Fruit fly (Drosophila melanogaster) whole organism, embryonic: ENCODE results near the gene CG45049.
A peak's percentile ranks its signal among the peaks of the same experiment; 100 is the strongest.

Experiments
- Abd-B ChIP-seq: fragments of 200-800 bp; sonication (Bioruptor generic); optimal IDR thresholded peaks from 2 replicates; lab custom pipeline; 2018; ENCODE audit warnings: missing biosample characterization, mild to moderate bottlenecking, missing genetic modification characterization, moderate library complexity
- Bgb ChIP-seq: fragments of 200-800 bp; sonication (Bioruptor generic); IDR thresholded peaks from 2 replicates; pipeline ENCODE4 v1.3.6; 2022; ENCODE audit warnings: missing biosample characterization, missing genetic modification characterization; ENCODE audit not compliant: partially characterized antibody
- CG11093 ChIP-seq: fragments of 200-800 bp; sonication (Bioruptor generic); IDR thresholded peaks from 3 replicates; pipeline ENCODE4 v1.3.6; 2022; ENCODE audit warnings: missing biosample characterization, missing genetic modification characterization
- CG11560 ChIP-seq: fragments of 200-800 bp; sonication (Bioruptor generic); IDR thresholded peaks from 3 replicates; pipeline ENCODE4 v1.3.6; 2022; ENCODE audit warnings: missing biosample characterization, missing genetic modification characterization
- CG11696 ChIP-seq: fragments of 200-800 bp; sonication (Bioruptor generic); IDR thresholded peaks from 2 replicates; pipeline ENCODE4 v1.3.6; 2022; ENCODE audit warnings: missing biosample characterization, missing genetic modification characterization
- CG11723 ChIP-seq: fragments of 200-800 bp; sonication (Bioruptor generic); optimal IDR thresholded peaks from 2 replicates; lab custom pipeline; 2017; ENCODE audit warnings: missing biosample characterization, mild to moderate bottlenecking, missing genetic modification characterization
- CG12219 ChIP-seq: fragments of 200-800 bp; sonication (Bioruptor generic); optimal IDR thresholded peaks from 3 replicates; lab custom pipeline; 2018; ENCODE audit warnings: missing biosample characterization, mild to moderate bottlenecking, missing genetic modification characterization
- CG18599 ChIP-seq: fragments of 200-800 bp; sonication (Bioruptor generic); optimal IDR thresholded peaks from 3 replicates; lab custom pipeline; 2017; ENCODE audit warnings: missing biosample characterization, missing genetic modification characterization, mild to moderate bottlenecking, moderate library complexity, missing genetic modification reagents
- CG2678 ChIP-seq: fragments of 200-800 bp; sonication (Bioruptor generic); optimal IDR thresholded peaks from 3 replicates; lab custom pipeline; 2019; ENCODE audit warnings: missing biosample characterization, mild to moderate bottlenecking, missing genetic modification characterization, moderate library complexity
- CG30020 ChIP-seq: fragments of 200-800 bp; optimal IDR thresholded peaks from 2 replicates; lab custom pipeline; 2019; ENCODE audit warnings: missing biosample characterization, mild to moderate bottlenecking, missing genetic modification characterization, moderate library complexity
- CG30403 ChIP-seq: fragments of 200-800 bp; sonication (Bioruptor generic); optimal IDR thresholded peaks from 3 replicates; lab custom pipeline; 2016; ENCODE audit warnings: missing biosample characterization, missing genetic modification characterization
- CG32532 ChIP-seq: fragments of 200-800 bp; sonication (Bioruptor generic); IDR thresholded peaks from 2 replicates; pipeline ENCODE4 v1.3.6; 2022; ENCODE audit warnings: missing biosample characterization, missing genetic modification characterization
- CG32767 ChIP-seq: fragments of 200-800 bp; sonication (Bioruptor generic); IDR thresholded peaks from 2 replicates; pipeline ENCODE4 v1.3.6; 2022; ENCODE audit warnings: missing biosample characterization, missing genetic modification characterization
- CG34376 ChIP-seq: fragments of 200-800 bp; sonication (Bioruptor generic); optimal IDR thresholded peaks from 2 replicates; lab custom pipeline; 2018; ENCODE audit warnings: missing biosample characterization, mild to moderate bottlenecking, missing genetic modification characterization
- CG6254 ChIP-seq: fragments of 200-800 bp; sonication (Bioruptor generic); optimal IDR thresholded peaks from 3 replicates; lab custom pipeline; 2017; ENCODE audit warnings: mild to moderate bottlenecking, missing biosample characterization, missing genetic modification reagents, missing genetic modification characterization
- CG6791 ChIP-seq: fragments of 200-800 bp; sonication (Bioruptor generic); IDR thresholded peaks from 3 replicates; pipeline ENCODE4 v1.3.6; 2022; ENCODE audit warnings: missing biosample characterization, missing genetic modification characterization; ENCODE audit not compliant: partially characterized antibody
- CG7987 ChIP-seq: fragments of 200-800 bp; sonication (Bioruptor generic); optimal IDR thresholded peaks from 2 replicates; lab custom pipeline; 2018; ENCODE audit warnings: missing biosample characterization, mild to moderate bottlenecking, missing genetic modification characterization, moderate library complexity
- CG8290 ChIP-seq, 3 experiments: fragments of 200-800 bp; sonication (Bioruptor generic); optimal IDR thresholded peaks; 2 replicates each; lab custom pipeline; 2016 to 2019; ENCODE audit warnings: missing biosample characterization in 3 of 3, missing genetic modification characterization in 3 of 3, mild to moderate bottlenecking in 2 of 3, moderate library complexity in 1 of 3
- CTCF ChIP-seq: fragments of 200-800 bp; sonication (Bioruptor generic); optimal IDR thresholded peaks from 2 replicates; lab custom pipeline; 2017; ENCODE audit warnings: missing biosample characterization, mild to moderate bottlenecking, missing genetic modification characterization, moderate library complexity
- Camta ChIP-seq: fragments of 200-800 bp; sonication (Bioruptor generic); optimal IDR thresholded peaks from 2 replicates; lab custom pipeline; 2016; ENCODE audit warnings: missing biosample characterization, missing genetic modification characterization
- CoRest ChIP-seq: fragments of 200-800 bp; sonication (Bioruptor generic); optimal IDR thresholded peaks from 3 replicates; lab custom pipeline; 2018; ENCODE audit warnings: missing biosample characterization, mild to moderate bottlenecking, missing genetic modification characterization, moderate library complexity
- Doc2 ChIP-seq: fragments of 200-800 bp; sonication (Bioruptor generic); IDR thresholded peaks from 2 replicates; pipeline ENCODE4 v1.3.6; 2022; ENCODE audit warnings: missing biosample characterization, missing genetic modification characterization
- Fer3 ChIP-seq: fragments of 200-800 bp; sonication (Bioruptor generic); optimal IDR thresholded peaks from 2 replicates; lab custom pipeline; 2018; ENCODE audit warnings: missing biosample characterization, mild to moderate bottlenecking, missing genetic modification characterization, moderate library complexity
- HLH4C ChIP-seq: fragments of 200-800 bp; sonication (Bioruptor generic); IDR thresholded peaks from 3 replicates; pipeline ENCODE4 v1.3.6; 2022; ENCODE audit warnings: missing biosample characterization, missing genetic modification characterization; ENCODE audit not compliant: partially characterized antibody
- Myb ChIP-seq: fragments of 200-800 bp; sonication (Bioruptor generic); optimal IDR thresholded peaks from 2 replicates; lab custom pipeline; 2016; ENCODE audit warnings: missing biosample characterization, missing genetic modification characterization
- NFAT ChIP-seq: fragments of 200-800 bp; sonication (Bioruptor generic); IDR thresholded peaks from 2 replicates; pipeline ENCODE4 v1.3.6; 2022; ENCODE audit warnings: missing biosample characterization, missing genetic modification characterization
- Scr ChIP-seq: fragments of 200-800 bp; sonication (Bioruptor generic); IDR thresholded peaks from 2 replicates; pipeline ENCODE4 v1.3.6; 2022; ENCODE audit warnings: missing biosample characterization, missing genetic modification characterization; ENCODE audit not compliant: partially characterized antibody
- Spps ChIP-seq: fragments of 200-800 bp; sonication (Bioruptor generic); optimal IDR thresholded peaks from 2 replicates; lab custom pipeline; 2018; ENCODE audit warnings: missing biosample characterization, mild to moderate bottlenecking, missing genetic modification characterization
- Taf1 ChIP-seq: fragments of 200-800 bp; sonication (Bioruptor generic); IDR thresholded peaks from 2 replicates; pipeline ENCODE4 v1.3.6; 2022; ENCODE audit warnings: missing biosample characterization, missing genetic modification characterization
- Vsx1 ChIP-seq: fragments of 200-800 bp; sonication (Bioruptor generic); optimal IDR thresholded peaks from 2 replicates; lab custom pipeline; 2017; ENCODE audit warnings: missing biosample characterization, mild to moderate bottlenecking, missing genetic modification characterization, missing genetic modification reagents
- Xrp1 ChIP-seq: fragments of 200-800 bp; sonication (Bioruptor generic); IDR thresholded peaks from 2 replicates; pipeline ENCODE4 v1.3.6; 2022; ENCODE audit warnings: missing biosample characterization, missing genetic modification characterization
- YL-1 ChIP-seq: fragments of 200-800 bp; sonication (Bioruptor generic); optimal IDR thresholded peaks from 3 replicates; lab custom pipeline; 2017; ENCODE audit warnings: missing biosample characterization, mild to moderate bottlenecking, missing genetic modification characterization
- az2 ChIP-seq: fragments of 200-800 bp; sonication (Bioruptor generic); optimal IDR thresholded peaks from 3 replicates; lab custom pipeline; 2016; ENCODE audit warnings: missing biosample characterization, missing genetic modification characterization
- croc ChIP-seq: fragments of 200-800 bp; sonication (Bioruptor generic); conservative IDR thresholded peaks from 3 replicates; pipeline ENCODE4 v1.3.6; 2022; ENCODE audit warnings: missing biosample characterization, missing genetic modification characterization
- crol ChIP-seq: fragments of 200-800 bp; sonication (Bioruptor generic); IDR thresholded peaks from 2 replicates; pipeline ENCODE4 v1.3.6; 2022; ENCODE audit warnings: missing biosample characterization, missing genetic modification characterization
- crp ChIP-seq, 2 experiments: fragments of 200-800 bp; sonication (Bioruptor generic); optimal IDR thresholded peaks; 2 replicates in 1 of 2; 3 replicates in 1 of 2; lab custom pipeline; 2017; ENCODE audit warnings: missing biosample characterization in 2 of 2, missing genetic modification characterization in 2 of 2, mild to moderate bottlenecking in 1 of 2, moderate library complexity in 1 of 2
- hth ChIP-seq: fragments of >200 bp; optimal IDR thresholded peaks from 2 replicates; lab custom pipeline; 2017; ENCODE audit warnings: inconsistent platforms
- jing ChIP-seq: fragments of 200-800 bp; sonication (Bioruptor generic); optimal IDR thresholded peaks from 2 replicates; lab custom pipeline; 2018; ENCODE audit warnings: missing biosample characterization, mild to moderate bottlenecking, missing genetic modification characterization
- kay ChIP-seq: fragments of 200-800 bp; sonication (Bioruptor generic); optimal IDR thresholded peaks from 2 replicates; lab custom pipeline; 2016; ENCODE audit warnings: missing biosample characterization, missing genetic modification characterization
- mld ChIP-seq: fragments of 200-800 bp; sonication (Bioruptor generic); IDR thresholded peaks from 3 replicates; pipeline ENCODE4 v1.3.6; 2022; ENCODE audit warnings: missing biosample characterization, missing genetic modification characterization; ENCODE audit not compliant: partially characterized antibody
- nau ChIP-seq: fragments of 200-800 bp; sonication (Bioruptor generic); optimal IDR thresholded peaks from 3 replicates; lab custom pipeline; 2017; ENCODE audit warnings: missing biosample characterization, mild to moderate bottlenecking, missing genetic modification characterization, missing genetic modification reagents
- p53 ChIP-seq: fragments of 200-800 bp; sonication (Bioruptor generic); optimal IDR thresholded peaks from 2 replicates; lab custom pipeline; 2016; ENCODE audit warnings: missing biosample characterization, missing genetic modification characterization
- phol ChIP-seq: fragments of 200-800 bp; sonication (Bioruptor generic); optimal IDR thresholded peaks from 3 replicates; lab custom pipeline; 2018; ENCODE audit warnings: missing biosample characterization, mild to moderate bottlenecking, missing genetic modification characterization, moderate library complexity
- pita ChIP-seq: fragments of 200-800 bp; sonication (Bioruptor generic); optimal IDR thresholded peaks from 2 replicates; lab custom pipeline; 2017; ENCODE audit warnings: missing biosample characterization, mild to moderate bottlenecking, missing genetic modification characterization
- pros ChIP-seq: fragments of 200-800 bp; sonication (Bioruptor generic); optimal IDR thresholded peaks from 3 replicates; lab custom pipeline; 2019; ENCODE audit warnings: missing biosample characterization, mild to moderate bottlenecking, missing genetic modification characterization, moderate library complexity
- repo ChIP-seq: fragments of 200-800 bp; sonication (Bioruptor generic); optimal IDR thresholded peaks from 2 replicates; lab custom pipeline; 2016; ENCODE audit warnings: missing biosample characterization, missing genetic modification characterization
- sim ChIP-seq: fragments of 200-800 bp; sonication (Bioruptor generic); IDR thresholded peaks from 2 replicates; pipeline ENCODE4 v1.3.6; 2022; ENCODE audit warnings: missing biosample characterization, missing genetic modification characterization
- tap ChIP-seq: fragments of 200-800 bp; optimal IDR thresholded peaks from 3 replicates; lab custom pipeline; 2019; ENCODE audit warnings: missing biosample characterization, mild to moderate bottlenecking, missing genetic modification characterization, moderate library complexity
- vfl ChIP-seq: fragments of 200-800 bp; sonication (Bioruptor generic); optimal IDR thresholded peaks from 2 replicates; lab custom pipeline; 2016; ENCODE audit warnings: missing biosample characterization, missing genetic modification characterization
- vvl ChIP-seq: fragments of 200-800 bp; sonication (Bioruptor generic); IDR thresholded peaks from 2 replicates; pipeline ENCODE4 v1.3.6; 2022; ENCODE audit warnings: missing biosample characterization, missing genetic modification characterization

The CG45049 gene

DNA sequence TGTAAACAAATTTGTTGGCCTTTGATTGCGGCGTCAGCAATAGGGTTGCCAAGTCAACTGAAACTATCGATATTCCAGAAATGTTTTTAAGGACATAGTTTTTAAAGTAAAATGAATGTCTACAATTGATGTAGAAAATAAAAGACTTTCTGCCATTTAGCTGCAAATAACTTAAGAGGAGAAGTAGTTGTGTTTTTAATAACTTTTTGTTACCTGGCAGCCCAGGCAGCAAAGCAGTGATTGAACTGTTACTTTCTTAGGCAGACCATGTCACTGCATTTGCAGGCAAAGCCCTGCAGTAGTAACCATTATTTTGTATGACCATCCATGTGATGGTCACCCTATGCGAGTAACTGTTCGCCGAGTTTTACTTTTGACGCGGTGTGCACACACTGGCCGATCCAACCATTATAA, 23.8 kb downstream of the CG45049 start, which contains the start of the genes rumi, CG7029 and Usp12-46:
Gene rumi (minus strand): TSS at position 64 of the 414 bp plus-strand sequence.
Gene CG7029 (plus strand): TSS at position 368 of the 414 bp plus-strand sequence.
Gene Usp12-46 (plus strand): TSS at position 368 of the 414 bp plus-strand sequence.
- TF ChIP-seq CG7987 (GFP tag; lab: Kevin White, UChicago) = peak; percentile 57
- TF ChIP-seq CG34376 = peak; percentile 58
- TF ChIP-seq CG11093 (GFP tag; lab: Robert Waterston, UW) = peak; percentile 28; the same call in 1 of the 3 replicates
- peak; percentile 68 for TF ChIP-seq vfl
- peak; percentile 90 for TF ChIP-seq Camta (GFP tag; lab: Kevin White, UChicago)
- peak; percentile 59 for TF ChIP-seq CG11723 (GFP tag; lab: Kevin White, UChicago)
- TF ChIP-seq CG32767 (GFP tag; lab: Robert Waterston, UW) = peak; percentile 85
- peak; percentile 53; the same call in 1 of the 2 replicates for TF ChIP-seq CG11696
- no peak for TF ChIP-seq Vsx1 (GFP tag; lab: Kevin White, UChicago)
- peak; percentile 60 for TF ChIP-seq croc
- TF ChIP-seq CTCF (GFP tag; lab: Kevin White, UChicago) = no peak
- TF ChIP-seq Scr = peak; percentile 81
- peak; percentile 66; the same call in 1 of the 3 replicates for TF ChIP-seq CG11560 (tag; lab: Robert Waterston, UW)
- peak; percentile 82 for TF ChIP-seq pros
- TF ChIP-seq tap (tag; lab: Kevin White, UChicago) = no peak
- TF ChIP-seq vvl (GFP tag; lab: Robert Waterston, UW) = peak; percentile 94
- peak; percentile 83 for TF ChIP-seq CG8290 (GFP tag; optimal IDR thresholded peaks at IDR 0.05; lab: Kevin White, UChicago)
- TF ChIP-seq CG8290 (tag; optimal IDR thresholded peaks at IDR 0.05; lab: Kevin White, UChicago) = peak in 1 of 2 experiments; percentile 86
- peak; percentile 90 for TF ChIP-seq phol (tag; lab: Kevin White, UChicago)
- no peak for TF ChIP-seq hth (lab: Kevin White, UChicago)
- peak; percentile 79 for TF ChIP-seq kay (GFP tag; lab: Kevin White, UChicago)
- 0 out of 2 replicates have a peak, but pooled peaks have one; percentile 10 for TF ChIP-seq crol (GFP tag; lab: Robert Waterston, UW)
- TF ChIP-seq jing (GFP tag; lab: Kevin White, UChicago) = no peak
- peak; percentile 58; the same call in 1 of the 2 replicates for TF ChIP-seq sim (GFP tag; lab: Robert Waterston, UW)
- TF ChIP-seq Spps (tag; lab: Kevin White, UChicago) = peak; percentile 67
- no peak for TF ChIP-seq CG2678 (tag; lab: Kevin White, UChicago)
- TF ChIP-seq CG6791 (GFP tag; lab: Robert Waterston, UW) = peak; percentile 73; the same call in 2 of the 3 replicates
- peak; percentile 46; the same call in 1 of the 3 replicates for TF ChIP-seq mld
- TF ChIP-seq YL-1 = peak; percentile 70
- TF ChIP-seq Xrp1 = peak; percentile 88
- TF ChIP-seq Doc2 (GFP tag; lab: Robert Waterston, UW) = no peak
- peak; percentile 83 for TF ChIP-seq CG18599 (GFP tag; lab: Kevin White, UChicago)
- TF ChIP-seq HLH4C (GFP tag; lab: Robert Waterston, UW) = peak; percentile 78
- TF ChIP-seq CG32532 = peak; percentile 89
- TF ChIP-seq nau (GFP tag; lab: Kevin White, UChicago) = no peak
- TF ChIP-seq az2 = peak; percentile 89
- TF ChIP-seq NFAT (GFP tag; lab: Robert Waterston, UW) = peak; percentile 84
- TF ChIP-seq p53 = peak; percentile 86
- peak; percentile 53; the same call in 1 of the 2 replicates for TF ChIP-seq Taf1 (GFP tag; lab: Robert Waterston, UW)
- peak; percentile 84 for TF ChIP-seq Abd-B
- TF ChIP-seq CG12219 = peak; percentile 79
- peak; percentile 84 for TF ChIP-seq Fer3 (tag; lab: Kevin White, UChicago)
- peak; percentile 88 for TF ChIP-seq repo
- TF ChIP-seq CG30020 (tag; lab: Kevin White, UChicago) = peak; percentile 65
- TF ChIP-seq pita = no peak
- TF ChIP-seq crp (GFP tag; optimal IDR thresholded peaks at IDR 0.05; lab: Kevin White, UChicago) = peak in 1 of 2 experiments; percentile 60
- peak; percentile 87 for TF ChIP-seq CoRest
- TF ChIP-seq CG6254 (GFP tag; lab: Kevin White, UChicago) = peak; percentile 72
- TF ChIP-seq Bgb (GFP tag; lab: Robert Waterston, UW) = peak; percentile 72
- TF ChIP-seq CG30403 (GFP tag; lab: Kevin White, UChicago) = peak; percentile 91
- TF ChIP-seq Myb = peak; percentile 80
